Fruit fly (Drosophila melanogaster): Measurements from ENCODE around the gene Acp95EF.

Acp95EF gene

dm6 chr3R:24188619-24189018 is 40.2 kb upstream of the Acp95EF start, which contains the start of gene CG5515 (continued):
- TF ChIP-seq corto (GFP tag; optimal IDR thresholded peaks at IDR 0.05) (peak; percentile 47), gt (GFP tag; IDR thresholded peaks at IDR 0.05) (peak; percentile 64), toy (GFP tag; IDR thresholded peaks at IDR 0.05) (no peak), Atf-2 (GFP tag; optimal IDR thresholded peaks at IDR 0.05) (peak; percentile 70), ttk (GFP tag; IDR thresholded peaks at IDR 0.05) (peak; percentile 79), Xbp1 (GFP tag; optimal IDR thresholded peaks at IDR 0.05) (peak; percentile 90), CoRest (tag; optimal IDR thresholded peaks at IDR 0.05) (peak; percentile 84), CG7372 (GFP tag; IDR thresholded peaks at IDR 0.05) (peak; percentile 80), CG7271 (tag; optimal IDR thresholded peaks at IDR 0.05) (no peak), ssp (GFP tag; IDR thresholded peaks at IDR 0.05) (peak; percentile 80), cwo (GFP tag; optimal IDR thresholded peaks at IDR 0.05) (no peak), klu (GFP tag; IDR thresholded peaks at IDR 0.05) (peak; percentile 51; the same call in 1 of the 2 replicates), CG4730 (GFP tag; IDR thresholded peaks at IDR 0.05) (peak; percentile 75), Oaz (GFP tag; IDR thresholded peaks at IDR 0.05) (peak; percentile 83), CG12071 (GFP tag; optimal IDR thresholded peaks at IDR 0.05) (no peak), fu2 (GFP tag; optimal IDR thresholded peaks at IDR 0.05) (peak; percentile 87), sens (GFP tag) (peak; percentile 96), CG11456 (GFP tag; IDR thresholded peaks at IDR 0.05) (peak; percentile 70), CG1647 (GFP tag; optimal IDR thresholded peaks at IDR 0.05) (peak; percentile 68), CG11723 (GFP tag; optimal IDR thresholded peaks at IDR 0.05) (peak; percentile 51), CG34422 (GFP tag; IDR thresholded peaks at IDR 0.05) (peak; percentile 86), CG9797 (GFP tag; optimal IDR thresholded peaks at IDR 0.05) (peak; percentile 46), nom (GFP tag; optimal IDR thresholded peaks at IDR 0.05) (no peak), gsb (GFP tag; IDR thresholded peaks at IDR 0.05) (peak; percentile 72), CG12769 (tag; optimal IDR thresholded peaks at IDR 0.05) (peak; percentile 75), Neu2 (GFP tag; optimal IDR thresholded peaks at IDR 0.05; ENCODE audit: borderline replicate concordance) (no peak), bab2 (GFP tag; optimal IDR thresholded peaks at IDR 0.05) (peak; percentile 79), Tbp (GFP tag; optimal IDR thresholded peaks at IDR 0.05) (no peak), CG12659 (GFP tag; optimal IDR thresholded peaks at IDR 0.05) (peak; percentile 81), pita (GFP tag; optimal IDR thresholded peaks at IDR 0.05) (no peak), HLH54F (GFP tag; optimal IDR thresholded peaks at IDR 0.05) (peak; percentile 88), dm (GFP tag; optimal IDR thresholded peaks at IDR 0.05) (peak; percentile 81), scrt (GFP tag; optimal IDR thresholded peaks at IDR 0.05) (no peak), CG2116 (GFP tag; optimal IDR thresholded peaks at IDR 0.05) (peak; percentile 60), CG9215 (GFP tag; IDR thresholded peaks at IDR 0.05) (peak; percentile 64), CG12155 (GFP tag; optimal IDR thresholded peaks at IDR 0.05) (peak; percentile 70), tap (tag; optimal IDR thresholded peaks at IDR 0.05) (no peak), CG2875 (GFP tag; optimal IDR thresholded peaks at IDR 0.05) (no peak), CG4617 (GFP tag; optimal IDR thresholded peaks at IDR 0.05; ENCODE audit: borderline replicate concordance) (peak; percentile 85), z (GFP tag; IDR thresholded peaks at IDR 0.05) (no peak), cad (GFP tag; optimal IDR thresholded peaks at IDR 0.05) (no peak), Ptx1 (GFP tag; IDR thresholded peaks at IDR 0.05) (peak; percentile 88), danr (GFP tag; IDR thresholded peaks at IDR 0.05) (no peak), CG10274 (GFP tag; optimal IDR thresholded peaks at IDR 0.05) (no peak), sd (tag; optimal IDR thresholded peaks at IDR 0.05) (peak; percentile 50), CG15269 (tag; optimal IDR thresholded peaks at IDR 0.05) (peak; percentile 76), mld (GFP tag; IDR thresholded peaks at IDR 0.05; ENCODE audit: partially characterized antibody) (peak; percentile 56; the same call in 1 of the 3 replicates), CG10147 (GFP tag; optimal IDR thresholded peaks at IDR 0.05) (no peak), Dp (GFP tag; optimal IDR thresholded peaks at IDR 0.05) (peak; percentile 80), zf30C (GFP tag; optimal IDR thresholded peaks at IDR 0.05) (no peak), CG32767 (GFP tag; IDR thresholded peaks at IDR 0.05) (peak; percentile 75; the same call in 1 of the 2 replicates)

All from whole organism, embryonic.